Worm (Caenorhabditis elegans): Measurements from ENCODE around the gene E01G6.1.

E01G6.1 gene

ce11 chrX:12221817-12222216 is 38.9 kb upstream of the E01G6.1 start, which contains the start of gene cest-9.2:
Gene cest-9.2 (plus strand): TSS chrX:12222117.
- TF ChIP-seq B0019.2 (GFP tag; conservative IDR thresholded peaks at IDR 0.05) (no peak), ceh-27 (GFP tag; optimal IDR thresholded peaks at IDR 0.05) (no peak)

- TF ChIP-seq nhr-80 (tag; optimal IDR thresholded peaks at IDR 0.05), result peak; percentile 38
- TF ChIP-seq die-1 (tag; optimal IDR thresholded peaks at IDR 0.05), result no peak
These were observed 38.0 kb upstream of the E01G6.1 start for ce11 chrX:12222723-12223122.

ce11 chrX:12225970-12226369 is 34.7 kb upstream of the E01G6.1 start, which contains the start of gene cest-9.1:
Gene cest-9.1 (plus strand): TSS chrX:12226182.
- no peak for TF ChIP-seq gei-17 (GFP tag; optimal IDR thresholded peaks at IDR 0.05)
- TF ChIP-seq hlh-12 (tag; optimal IDR thresholded peaks at IDR 0.05), result no peak
- TF ChIP-seq nhr-80 (tag; optimal IDR thresholded peaks at IDR 0.05), result peak; percentile 10

ce11 chrX:12227130-12227529 is 33.6 kb upstream of the E01G6.1 start:
- TF ChIP-seq hlh-12 (tag; optimal IDR thresholded peaks at IDR 0.05), result no peak
- TF ChIP-seq aptf-3 (GFP tag; IDR thresholded peaks at IDR 0.05), result no peak
- TF ChIP-seq snpc-4 (GFP tag; optimal IDR thresholded peaks at IDR 0.05), result no peak
- TF ChIP-seq snpc-4 (tag; optimal IDR thresholded peaks at IDR 0.05), result peak in 2 of 4 experiments; percentile 79 to 83

DNA sequence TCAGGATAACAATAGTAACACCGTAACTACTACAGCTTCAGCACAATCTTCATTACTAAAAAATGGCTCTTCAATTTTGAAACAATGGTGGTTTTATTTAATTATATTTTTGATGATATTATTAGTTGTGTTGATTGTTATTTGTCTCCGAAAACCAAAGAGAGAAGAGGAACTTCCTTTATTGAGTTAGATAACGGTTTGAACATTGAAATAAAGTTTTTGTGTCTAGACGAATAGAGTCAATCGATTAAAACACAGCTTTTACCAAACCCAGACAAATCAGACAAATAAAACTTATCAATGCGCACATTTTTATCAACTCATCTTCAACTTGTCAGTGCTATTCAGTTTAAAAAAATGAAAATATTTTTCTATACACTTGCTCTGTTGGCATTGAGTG is 31.0 kb upstream of the E01G6.1 start, which contains the start of gene cest-7:
cest-7 (plus strand) TSS at position 301 of the 400 bp plus-strand sequence.
- TF ChIP-seq Y53G8AR.9 (GFP tag; conservative IDR thresholded peaks at IDR 0.05), result no peak
- TF ChIP-seq ekl-4 (GFP tag; IDR thresholded peaks at IDR 0.05), result no peak
- no peak for TF ChIP-seq ztf-3 (GFP tag; optimal IDR thresholded peaks at IDR 0.05)
- TF ChIP-seq hmg-20 (GFP tag; IDR thresholded peaks at IDR 0.05), result no peak
- TF ChIP-seq sdz-38 (tag; optimal IDR thresholded peaks at IDR 0.05), result no peak
- TF ChIP-seq hsf-1 (GFP tag; IDR thresholded peaks at IDR 0.05), result no peak
- no peak for TF ChIP-seq rpc-1 (optimal IDR thresholded peaks at IDR 0.05)
- no peak for TF ChIP-seq rpc-1 (tag; optimal IDR thresholded peaks at IDR 0.05)
- no peak for TF ChIP-seq F22D6.2 (tag; optimal IDR thresholded peaks at IDR 0.05)
- no peak for TF ChIP-seq dpl-1 (GFP tag; optimal IDR thresholded peaks at IDR 0.05)

DNA sequence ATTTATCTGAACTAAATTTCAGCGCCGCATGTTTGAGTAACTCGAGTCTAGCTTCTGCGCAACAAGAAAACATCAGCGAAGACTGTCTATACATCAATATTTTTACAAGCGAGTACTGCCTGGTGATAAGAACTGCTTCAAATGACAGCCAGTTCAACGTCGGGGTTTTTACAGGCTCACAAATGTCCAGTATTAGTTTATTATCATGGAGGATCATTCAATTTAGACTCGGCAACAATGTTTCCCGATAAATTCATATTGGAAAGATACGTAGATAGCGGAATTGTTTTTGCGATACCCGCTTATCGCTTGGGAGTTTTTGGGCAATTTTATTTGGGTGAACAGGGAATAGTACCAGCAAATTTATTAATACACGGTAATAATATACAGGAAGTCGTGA is 30.3 kb upstream of the E01G6.1 start:
- TF ChIP-seq nfyb-1 (GFP tag; IDR thresholded peaks at IDR 0.05) (0 out of 2 replicates have a peak, but pooled peaks have one; percentile 34), madf-10 (tag; optimal IDR thresholded peaks at IDR 0.05) (no peak), T07F8.4 (tag; optimal IDR thresholded peaks at IDR 0.05) (no peak), ceh-79 (tag; optimal IDR thresholded peaks at IDR 0.05) (no peak), rcor-1 (GFP tag; IDR thresholded peaks at IDR 0.05) (no peak), F39B2.1 (GFP tag; IDR thresholded peaks at IDR 0.05) (no peak), T26A5.8 (tag; optimal IDR thresholded peaks at IDR 0.05) (no peak), lsy-27 (tag; optimal IDR thresholded peaks at IDR 0.05; ENCODE audit: borderline replicate concordance, insufficient read depth) (no peak), somi-1 (GFP tag; optimal IDR thresholded peaks at IDR 0.05) (no peak), sptf-2 (GFP tag; optimal IDR thresholded peaks at IDR 0.05) (no peak), nfya-2 (GFP tag; IDR thresholded peaks at IDR 0.05) (no peak), nhr-80 (tag; optimal IDR thresholded peaks at IDR 0.05) (peak; percentile 83), let-607 (tag; optimal IDR thresholded peaks at IDR 0.05) (peak in 1 of 2 experiments; percentile 10), ceh-27 (GFP tag; optimal IDR thresholded peaks at IDR 0.05) (no peak), ztf-26 (tag; optimal IDR thresholded peaks at IDR 0.05) (no peak), dox-1 (GFP tag; IDR thresholded peaks at IDR 0.05) (no peak), F52B5.7 (tag; optimal IDR thresholded peaks at IDR 0.05) (no peak), ztf-22 (GFP tag; optimal IDR thresholded peaks at IDR 0.05) (no peak), efl-1 (GFP tag; optimal IDR thresholded peaks at IDR 0.05) (no peak), F23B12.7 (tag; optimal IDR thresholded peaks at IDR 0.05; ENCODE audit: insufficient read depth) (no peak), lin-40 (tag; optimal IDR thresholded peaks at IDR 0.05) (no peak), tbp1 (GFP tag; optimal IDR thresholded peaks at IDR 0.05) (no peak)
